Fruit fly (Drosophila melanogaster) whole organism, embryonic: ENCODE data around the gene Tollo.
A peak's percentile ranks its signal among the peaks of the same experiment; 100 is the strongest.

Experiments
- Atf-2 ChIP-seq: fragments of 200-800 bp; sonication (Bioruptor generic); optimal IDR thresholded peaks from 2 replicates; lab custom pipeline; 2016; ENCODE audit warnings: missing biosample characterization, missing genetic modification characterization
- Atf3 ChIP-seq: fragments of 200-800 bp; sonication (Bioruptor generic); optimal IDR thresholded peaks from 3 replicates; lab custom pipeline; 2016; ENCODE audit warnings: missing biosample characterization, missing genetic modification characterization
- BEAF-32 ChIP-seq: fragments of 200-800 bp; sonication (Bioruptor generic); optimal IDR thresholded peaks from 3 replicates; lab custom pipeline; 2017; ENCODE audit warnings: missing biosample characterization, missing genetic modification characterization, mild to moderate bottlenecking, moderate library complexity, missing genetic modification reagents
- CG14014 ChIP-seq: fragments of 200-800 bp; sonication (Bioruptor generic); IDR thresholded peaks from 2 replicates; pipeline ENCODE4 v1.3.6; 2022; ENCODE audit warnings: missing biosample characterization, missing genetic modification characterization
- CG15514 ChIP-seq: fragments of 200-800 bp; sonication (Bioruptor generic); optimal IDR thresholded peaks from 3 replicates; lab custom pipeline; 2017; ENCODE audit warnings: missing biosample characterization, missing genetic modification characterization, mild to moderate bottlenecking, moderate library complexity, missing genetic modification reagents
- CG17186 ChIP-seq: fragments of 200-800 bp; sonication (Bioruptor generic); optimal IDR thresholded peaks from 3 replicates; lab custom pipeline; 2017; ENCODE audit warnings: missing biosample characterization, missing genetic modification reagents, missing genetic modification characterization
- CG2116 ChIP-seq: fragments of 200-800 bp; sonication (Bioruptor generic); optimal IDR thresholded peaks from 3 replicates; lab custom pipeline; 2018; ENCODE audit warnings: missing biosample characterization, mild to moderate bottlenecking, missing genetic modification characterization
- CG32767 ChIP-seq: fragments of 200-800 bp; sonication (Bioruptor generic); IDR thresholded peaks from 2 replicates; pipeline ENCODE4 v1.3.6; 2022; ENCODE audit warnings: missing biosample characterization, missing genetic modification characterization
- CG3995 ChIP-seq: fragments of 200-800 bp; sonication (Bioruptor generic); optimal IDR thresholded peaks from 3 replicates; lab custom pipeline; 2016; ENCODE audit warnings: missing biosample characterization, missing genetic modification characterization
- CG4707 ChIP-seq: fragments of 200-800 bp; sonication (Bioruptor generic); optimal IDR thresholded peaks from 2 replicates; lab custom pipeline; 2018; ENCODE audit warnings: missing biosample characterization, mild to moderate bottlenecking, missing genetic modification characterization, moderate library complexity
- CG4854 ChIP-seq: fragments of 200-800 bp; sonication (Bioruptor generic); optimal IDR thresholded peaks from 2 replicates; lab custom pipeline; 2016; ENCODE audit warnings: missing biosample characterization, missing genetic modification characterization, inconsistent platforms
- CG5180 ChIP-seq: fragments of 200-800 bp; sonication (Bioruptor generic); optimal IDR thresholded peaks from 3 replicates; lab custom pipeline; 2017; ENCODE audit warnings: missing biosample characterization, missing genetic modification characterization, mild to moderate bottlenecking, moderate library complexity, missing genetic modification reagents
- CG6813 ChIP-seq: fragments of 200-800 bp; sonication (Bioruptor generic); optimal IDR thresholded peaks from 2 replicates; lab custom pipeline; 2017; ENCODE audit warnings: missing biosample characterization, missing genetic modification characterization, mild to moderate bottlenecking, moderate library complexity, missing genetic modification reagents
- CG7357 ChIP-seq: fragments of 200-800 bp; sonication (Bioruptor generic); IDR thresholded peaks from 3 replicates; pipeline ENCODE4 v1.3.6; 2022; ENCODE audit warnings: missing biosample characterization, missing genetic modification characterization
- CG7372 ChIP-seq: fragments of 200-800 bp; sonication (Bioruptor generic); IDR thresholded peaks from 2 replicates; pipeline ENCODE4 v1.3.6; 2022; ENCODE audit warnings: missing biosample characterization, missing genetic modification characterization
- CG8281 ChIP-seq: fragments of 200-800 bp; sonication (Bioruptor generic); optimal IDR thresholded peaks from 2 replicates; lab custom pipeline; 2018; ENCODE audit warnings: missing biosample characterization, mild to moderate bottlenecking, missing genetic modification characterization, moderate library complexity
- CG8944 ChIP-seq: fragments of 200-800 bp; sonication (Bioruptor generic); optimal IDR thresholded peaks from 3 replicates; lab custom pipeline; 2016; ENCODE audit warnings: missing biosample characterization, missing genetic modification characterization
- CG9797 ChIP-seq: fragments of 200-800 bp; sonication (Bioruptor generic); optimal IDR thresholded peaks from 3 replicates; lab custom pipeline; 2018; ENCODE audit warnings: missing biosample characterization, mild to moderate bottlenecking, missing genetic modification characterization
- CG9932 ChIP-seq: fragments of 200-800 bp; sonication (Bioruptor generic); IDR thresholded peaks from 2 replicates; pipeline ENCODE4 v1.3.6; 2022; ENCODE audit warnings: missing biosample characterization, missing genetic modification characterization
- Dad ChIP-seq: fragments of 200-800 bp; sonication (Bioruptor generic); optimal IDR thresholded peaks from 3 replicates; lab custom pipeline; 2016; ENCODE audit warnings: missing biosample characterization, missing genetic modification characterization
- Dref ChIP-seq: fragments of 200-800 bp; sonication (Bioruptor generic); IDR thresholded peaks from 2 replicates; pipeline ENCODE4 v1.3.6; 2022; ENCODE audit warnings: missing biosample characterization, missing genetic modification characterization
- Drgx ChIP-seq: fragments of 200-800 bp; sonication (Bioruptor generic); IDR thresholded peaks from 2 replicates; pipeline ENCODE4 v1.3.6; 2022; ENCODE audit warnings: missing biosample characterization, missing genetic modification characterization
- Fer2 ChIP-seq: fragments of 200-800 bp; sonication (Bioruptor generic); optimal IDR thresholded peaks from 2 replicates; lab custom pipeline; 2018; ENCODE audit warnings: missing biosample characterization, mild to moderate bottlenecking, missing genetic modification characterization, moderate library complexity
- Hand ChIP-seq: fragments of 200-800 bp; sonication (Bioruptor generic); optimal IDR thresholded peaks from 2 replicates; lab custom pipeline; 2017; ENCODE audit warnings: mild to moderate bottlenecking, missing biosample characterization, missing genetic modification reagents, missing genetic modification characterization
- Hmr ChIP-seq: fragments of 200-800 bp; sonication (Bioruptor generic); optimal IDR thresholded peaks from 3 replicates; lab custom pipeline; 2017; ENCODE audit warnings: mild to moderate bottlenecking, missing biosample characterization, missing genetic modification reagents, missing genetic modification characterization
- Mes4 ChIP-seq: fragments of 200-800 bp; sonication (Bioruptor generic); optimal IDR thresholded peaks from 2 replicates; lab custom pipeline; 2016; ENCODE audit warnings: missing biosample characterization, missing genetic modification characterization
- NK7.1 ChIP-seq: fragments of 200-800 bp; sonication (Bioruptor generic); optimal IDR thresholded peaks from 3 replicates; lab custom pipeline; 2016; ENCODE audit warnings: missing biosample characterization, missing genetic modification characterization
- Nf-YC ChIP-seq: fragments of 200-800 bp; optimal IDR thresholded peaks from 3 replicates; lab custom pipeline; 2019; ENCODE audit warnings: missing biosample characterization, mild to moderate bottlenecking, missing genetic modification characterization, moderate library complexity
- Sry-δ ChIP-seq: fragments of 200-800 bp; sonication (Bioruptor generic); optimal IDR thresholded peaks from 2 replicates; lab custom pipeline; 2016; ENCODE audit warnings: missing biosample characterization, missing genetic modification characterization
- amos ChIP-seq: fragments of 200-800 bp; sonication (Bioruptor generic); IDR thresholded peaks from 2 replicates; pipeline ENCODE4 v1.3.6; 2022; ENCODE audit warnings: missing biosample characterization, missing genetic modification characterization; ENCODE audit not compliant: partially characterized antibody
- aop ChIP-seq: fragments of 200-800 bp; sonication (Bioruptor generic); IDR thresholded peaks from 2 replicates; pipeline ENCODE4 v1.3.6; 2022; ENCODE audit warnings: missing biosample characterization, missing genetic modification characterization
- bcd ChIP-seq: fragments of 200-800 bp; sonication (Bioruptor generic); optimal IDR thresholded peaks from 2 replicates; lab custom pipeline; 2017; ENCODE audit warnings: missing biosample characterization, mild to moderate bottlenecking, missing genetic modification characterization
- dimm ChIP-seq: fragments of 200-800 bp; sonication (Bioruptor generic); IDR thresholded peaks from 2 replicates; pipeline ENCODE4 v1.3.6; 2022; ENCODE audit warnings: missing biosample characterization, missing genetic modification characterization
- eyg ChIP-seq: fragments of 200-800 bp; sonication (Bioruptor generic); optimal IDR thresholded peaks from 3 replicates; lab custom pipeline; 2016; ENCODE audit warnings: missing biosample characterization, missing genetic modification characterization
- gcm2 ChIP-seq: fragments of 200-800 bp; sonication (Bioruptor generic); optimal IDR thresholded peaks from 2 replicates; lab custom pipeline; 2016; ENCODE audit warnings: missing biosample characterization, missing genetic modification characterization
- insv ChIP-seq, 2 experiments: fragments of 200-800 bp; sonication (Bioruptor generic); optimal IDR thresholded peaks; 3 replicates each; lab custom pipeline; 2016 to 2018; ENCODE audit warnings: missing biosample characterization in 2 of 2, missing genetic modification characterization in 2 of 2
- jigr1 ChIP-seq: fragments of 200-800 bp; sonication (Bioruptor generic); IDR thresholded peaks from 3 replicates; pipeline ENCODE4 v1.3.6; 2022; ENCODE audit warnings: missing biosample characterization, missing genetic modification characterization
- lov ChIP-seq, 2 experiments: fragments of 200-800 bp in 1 of 2; fragments of >200 bp in 1 of 2; sonication (Bioruptor generic) in 1 of 2; IDR thresholded peaks in 1 of 2; optimal IDR thresholded peaks in 1 of 2; 2 replicates in 1 of 2; 3 replicates in 1 of 2; pipeline versions ENCODE4 v1.3.6 to Lab custom; 2017 to 2022; ENCODE audit warnings: missing biosample characterization in 1 of 2, missing genetic modification characterization in 1 of 2
- mam ChIP-seq: fragments of 200-800 bp; sonication (Bioruptor generic); optimal IDR thresholded peaks from 3 replicates; lab custom pipeline; 2016; ENCODE audit warnings: missing biosample characterization, missing genetic modification characterization
- nau ChIP-seq: fragments of 200-800 bp; sonication (Bioruptor generic); optimal IDR thresholded peaks from 3 replicates; lab custom pipeline; 2017; ENCODE audit warnings: missing biosample characterization, mild to moderate bottlenecking, missing genetic modification characterization, missing genetic modification reagents
- nerfin-1 ChIP-seq: fragments of 200-800 bp; sonication (Bioruptor generic); optimal IDR thresholded peaks from 3 replicates; lab custom pipeline; 2019; ENCODE audit warnings: missing biosample characterization, mild to moderate bottlenecking, missing genetic modification characterization, moderate library complexity
- prd ChIP-seq, 3 experiments: fragments of >200 bp in 2 of 3; fragments of 200-800 bp in 1 of 3; sonication (Bioruptor generic) in 1 of 3; optimal IDR thresholded peaks in 2 of 3; IDR thresholded peaks in 1 of 3; 2 replicates in 2 of 3; 3 replicates in 1 of 3; pipeline versions ENCODE4 v1.3.6 to Lab custom; 2017 to 2022; ENCODE audit warnings: missing biosample characterization in 1 of 3, missing genetic modification characterization in 1 of 3
- run ChIP-seq: fragments of 200-800 bp; sonication (Bioruptor generic); optimal IDR thresholded peaks from 3 replicates; lab custom pipeline; 2018; ENCODE audit warnings: missing biosample characterization, mild to moderate bottlenecking, missing genetic modification characterization
- stc ChIP-seq: fragments of 200-800 bp; sonication (Bioruptor generic); IDR thresholded peaks from 2 replicates; pipeline ENCODE4 v1.3.6; 2022; ENCODE audit warnings: missing biosample characterization, missing genetic modification characterization
- sug ChIP-seq: fragments of 200-800 bp; optimal IDR thresholded peaks from 2 replicates; lab custom pipeline; 2019; ENCODE audit warnings: missing biosample characterization, mild to moderate bottlenecking, missing genetic modification characterization, moderate library complexity
- unpg ChIP-seq: fragments of 200-800 bp; sonication (Bioruptor generic); optimal IDR thresholded peaks from 3 replicates; lab custom pipeline; 2018; ENCODE audit warnings: missing biosample characterization, mild to moderate bottlenecking, missing genetic modification characterization, moderate library complexity
- vnd ChIP-seq: fragments of 200-800 bp; sonication (Bioruptor generic); IDR thresholded peaks from 3 replicates; pipeline ENCODE4 v1.3.6; 2022; ENCODE audit warnings: missing biosample characterization, missing genetic modification characterization; ENCODE audit not compliant: partially characterized antibody
- wdn ChIP-seq: fragments of 200-800 bp; sonication (Bioruptor generic); IDR thresholded peaks from 2 replicates; pipeline ENCODE4 v1.3.6; 2022; ENCODE audit warnings: missing biosample characterization, missing genetic modification characterization

The Tollo gene

DNA sequence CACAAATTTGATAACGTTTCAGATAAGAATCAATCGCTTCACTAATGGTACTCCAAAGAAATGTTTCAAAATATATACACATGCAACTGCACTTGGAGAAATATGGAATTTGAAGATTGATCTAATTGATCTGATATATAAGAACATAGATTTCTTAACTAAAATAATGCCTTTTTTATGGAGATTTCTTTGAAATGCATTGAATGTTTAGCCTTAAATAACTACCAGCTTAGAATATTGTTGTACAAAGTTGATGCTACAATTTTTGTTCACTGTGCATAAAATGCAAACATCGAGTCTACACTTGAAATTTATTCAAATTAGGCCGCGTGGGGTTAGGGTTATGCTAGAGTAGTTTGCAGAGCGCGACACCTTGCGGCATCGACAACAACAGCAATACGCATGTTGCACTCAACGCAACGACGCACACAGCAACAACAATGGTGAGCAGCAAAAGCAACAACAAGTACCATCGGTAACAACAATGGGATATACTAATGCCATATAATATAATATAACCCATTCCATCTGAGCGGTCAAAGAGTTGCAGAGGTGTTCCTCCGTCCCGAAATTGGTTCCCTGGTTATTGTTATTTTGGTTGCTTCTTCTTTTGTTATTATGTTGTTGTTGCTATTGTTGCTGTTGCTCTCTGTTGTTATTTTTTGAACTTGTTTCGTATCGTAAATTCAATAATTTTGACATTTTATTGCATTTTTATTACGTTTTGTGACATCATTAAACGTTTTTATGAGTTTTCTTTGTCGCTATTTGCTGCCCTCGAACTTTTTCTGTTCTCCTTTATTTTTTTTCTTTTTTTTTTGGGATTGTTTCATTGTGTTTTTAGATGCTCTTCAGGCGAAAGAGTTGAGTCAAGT lies 36.0 kb upstream of the Tollo start (continued):
- no peak for TF ChIP-seq CG8944 (GFP tag; lab: Kevin White, UChicago)
- peak; percentile 48 for TF ChIP-seq unpg (GFP tag; lab: Kevin White, UChicago)
- no peak for TF ChIP-seq CG7372 (GFP tag; lab: Robert Waterston, UW)
- TF ChIP-seq CG14014 (GFP tag; lab: Robert Waterston, UW), result no peak
- TF ChIP-seq CG32767 (GFP tag; lab: Robert Waterston, UW), result no peak
- TF ChIP-seq jigr1, result no peak
- TF ChIP-seq NK7.1 (GFP tag; lab: Kevin White, UChicago), result no peak
- no peak for TF ChIP-seq Sry-δ (GFP tag; lab: Kevin White, UChicago)
- TF ChIP-seq vnd, result no peak
- TF ChIP-seq CG15514, result no peak
- TF ChIP-seq lov (optimal IDR thresholded peaks at IDR 0.05; lab: Kevin White, UChicago), result no peak
- no peak for TF ChIP-seq lov (GFP tag; IDR thresholded peaks at IDR 0.05; lab: Robert Waterston, UW)
- TF ChIP-seq CG17186 (GFP tag; lab: Kevin White, UChicago), result no peak
- no peak for TF ChIP-seq mam
- no peak for TF ChIP-seq CG3995 (GFP tag; lab: Kevin White, UChicago)
- TF ChIP-seq Atf3, result no peak
- no peak for TF ChIP-seq Hand (GFP tag; lab: Kevin White, UChicago)
- no peak for TF ChIP-seq Hmr (GFP tag; lab: Kevin White, UChicago)
- TF ChIP-seq Fer2 (tag; lab: Kevin White, UChicago), result no peak
- TF ChIP-seq CG4707 (GFP tag; lab: Kevin White, UChicago), result no peak
- TF ChIP-seq CG2116 (GFP tag; lab: Kevin White, UChicago), result no peak
- TF ChIP-seq CG7357, result no peak
- TF ChIP-seq dimm, result no peak
- no peak for TF ChIP-seq gcm2 (GFP tag; lab: Kevin White, UChicago)
- TF ChIP-seq CG8281 (tag; lab: Kevin White, UChicago), result no peak
- TF ChIP-seq Drgx (GFP tag; lab: Robert Waterston, UW), result no peak
- no peak for TF ChIP-seq Mes4
- no peak for TF ChIP-seq wdn (GFP tag; lab: Robert Waterston, UW)
- TF ChIP-seq eyg, result no peak
- no peak for TF ChIP-seq Nf-YC (tag; lab: Kevin White, UChicago)
- TF ChIP-seq nau (GFP tag; lab: Kevin White, UChicago), result no peak
- TF ChIP-seq amos, result no peak
- TF ChIP-seq nerfin-1 (tag; lab: Kevin White, UChicago), result no peak
- TF ChIP-seq sug (tag; lab: Kevin White, UChicago), result no peak
- TF ChIP-seq CG6813, result no peak
- no peak for TF ChIP-seq CG9797 (GFP tag; lab: Kevin White, UChicago)
- TF ChIP-seq CG9932 (GFP tag; lab: Robert Waterston, UW), result no peak
- TF ChIP-seq stc (GFP tag; lab: Robert Waterston, UW), result no peak
- TF ChIP-seq Atf-2, result no peak
- TF ChIP-seq bcd, result no peak
- no peak for TF ChIP-seq BEAF-32
- no peak for TF ChIP-seq CG4854 (GFP tag; lab: Kevin White, UChicago)
- TF ChIP-seq Dref (GFP tag; lab: Robert Waterston, UW), result no peak
- TF ChIP-seq run, result no peak
- TF ChIP-seq CG5180, result no peak
- TF ChIP-seq insv (GFP tag; optimal IDR thresholded peaks at IDR 0.05; lab: Kevin White, UChicago), result no peak
- TF ChIP-seq aop (GFP tag; lab: Robert Waterston, UW), result no peak
- no peak for TF ChIP-seq Dad (GFP tag; lab: Kevin White, UChicago)
- TF ChIP-seq prd (optimal IDR thresholded peaks at IDR 0.05; lab: Kevin White, UChicago), result no peak
- TF ChIP-seq prd (GFP tag; IDR thresholded peaks at IDR 0.05; lab: Robert Waterston, UW), result peak; percentile 57; the same call in 2 of the 3 replicates
